Worm (Caenorhabditis elegans): ENCODE results near the gene ztf-29.

ce11 chrIII:11534624-11535079, 26.3 kb upstream of the ztf-29 start, which contains the start of gene nrps-1:
- no peak for TF ChIP-seq nhr-85 (tag)
- TF ChIP-seq ztf-11 (tag; optimal IDR thresholded peaks at IDR 0.05) = no peak
- TF ChIP-seq blmp-1 (tag; optimal IDR thresholded peaks at IDR 0.05) = no peak
- no peak for TF ChIP-seq sptf-1 (tag; optimal IDR thresholded peaks at IDR 0.05)
- no peak for TF ChIP-seq xbp-1 (tag; optimal IDR thresholded peaks at IDR 0.05)
- no peak for TF ChIP-seq zag-1 (tag; optimal IDR thresholded peaks at IDR 0.05)
- no peak for TF ChIP-seq nhr-84 (tag; optimal IDR thresholded peaks at IDR 0.05)
- no peak for TF ChIP-seq pqm-1 (tag; optimal IDR thresholded peaks at IDR 0.05)
- TF ChIP-seq fkh-10 (GFP tag; optimal IDR thresholded peaks at IDR 0.05) = no peak
- TF ChIP-seq F16B12.6 (tag; optimal IDR thresholded peaks at IDR 0.05) = no peak
- no peak for TF ChIP-seq jun-1 (tag; optimal IDR thresholded peaks at IDR 0.05)

All from whole organism, L1 larva.